ENCODE assay signal across 4 worm cellular contexts in the genomic region with DNA sequence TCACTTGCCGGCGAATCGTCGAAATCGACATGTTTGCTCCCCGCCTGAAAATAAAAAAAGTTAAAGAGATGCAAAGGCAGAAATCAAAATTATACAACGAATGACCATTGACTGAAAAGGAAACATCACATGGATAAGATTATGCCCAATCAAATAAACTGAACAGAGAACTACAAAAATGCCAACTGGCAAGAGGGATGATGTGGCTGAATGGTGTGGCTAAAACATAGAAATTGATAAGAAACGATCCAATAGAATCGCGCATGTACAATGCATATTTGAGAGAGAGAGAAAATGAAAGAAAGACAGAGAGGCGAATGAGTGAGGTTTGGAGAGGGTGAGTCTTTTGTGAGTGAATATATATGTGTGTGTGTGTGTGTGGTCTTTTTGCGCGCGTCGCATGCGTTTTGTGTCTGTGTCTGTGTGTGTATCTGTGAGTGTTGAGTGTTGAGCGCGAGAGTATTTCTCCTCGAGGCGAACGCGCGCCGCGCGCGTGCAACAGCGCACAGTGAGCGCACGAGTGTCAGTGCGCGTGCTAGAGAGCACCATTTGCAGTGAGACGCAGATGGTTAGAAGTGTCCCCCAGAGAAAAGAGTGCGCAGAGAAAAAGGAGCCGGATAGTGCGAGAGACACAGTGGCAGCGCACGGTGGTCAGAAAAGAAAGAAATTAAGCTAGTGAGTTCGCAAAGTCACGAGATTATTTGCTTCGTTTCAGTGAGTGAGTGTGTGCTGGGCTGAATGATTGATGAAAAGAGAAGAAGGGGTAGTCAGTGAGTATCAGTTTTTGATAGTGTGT.
TF ChIP-seq lines count a peak whose summit lies in the region.

A gene (minus strand): TSS at position 51 of the 796 bp plus-strand sequence.

TF ChIP-seq in whole organism, L2 larva, 48 proteins besides CTCF, POLR2A, EP300 and RAD21 (continued from another document):
- TF ChIP-seq skn-1 (tag; optimal IDR thresholded peaks at IDR 0.05; lab: Kevin White, UChicago): peak; percentile 30
- TF ChIP-seq ama-1 (optimal IDR thresholded peaks at IDR 0.05; lab: Kevin White, UChicago): peak; percentile 54
- peak; percentile 58 for TF ChIP-seq nhr-237 (tag; optimal IDR thresholded peaks at IDR 0.05; lab: Kevin White, UChicago)
- TF ChIP-seq sma-9 (GFP tag; optimal IDR thresholded peaks at IDR 0.05; lab: Kevin White, UChicago): peak; percentile 98
- TF ChIP-seq sma-9 (tag; optimal IDR thresholded peaks at IDR 0.05; lab: Kevin White, UChicago): peak; percentile 64
- peak; percentile 97 for TF ChIP-seq egl-27 (tag; optimal IDR thresholded peaks at IDR 0.05; lab: Kevin White, UChicago)
- TF ChIP-seq alr-1 (tag; optimal IDR thresholded peaks at IDR 0.05; lab: Kevin White, UChicago): no peak
- TF ChIP-seq sem-4 (tag; optimal IDR thresholded peaks at IDR 0.05; lab: Kevin White, UChicago): peak; percentile 96
- peak; percentile 99 for TF ChIP-seq F13H6.1 (tag; optimal IDR thresholded peaks at IDR 0.05; lab: Kevin White, UChicago)
- no peak for TF ChIP-seq unc-39 (tag; optimal IDR thresholded peaks at IDR 0.05; lab: Kevin White, UChicago)
- TF ChIP-seq mbf-1 (tag; optimal IDR thresholded peaks at IDR 0.05; lab: Kevin White, UChicago): no peak
- TF ChIP-seq ceh-82 (tag; optimal IDR thresholded peaks at IDR 0.05; lab: Kevin White, UChicago): peak; percentile 54
- TF ChIP-seq ztf-4 (tag; optimal IDR thresholded peaks at IDR 0.05; lab: Kevin White, UChicago): peak; percentile 94
- peak; percentile 84 for TF ChIP-seq nhr-6 (tag; optimal IDR thresholded peaks at IDR 0.05; lab: Kevin White, UChicago)
- TF ChIP-seq nhr-10 (tag; optimal IDR thresholded peaks at IDR 0.05; lab: Kevin White, UChicago): peak; percentile 80
- TF ChIP-seq elt-1 (tag; optimal IDR thresholded peaks at IDR 0.05; lab: Kevin White, UChicago): peak; percentile 16
- TF ChIP-seq crh-2 (tag; optimal IDR thresholded peaks at IDR 0.05; lab: Kevin White, UChicago): peak; percentile 96
- TF ChIP-seq ZK546.5 (tag; optimal IDR thresholded peaks at IDR 0.05; lab: Kevin White, UChicago): peak; percentile 31
- TF ChIP-seq lin-13 (GFP tag; optimal IDR thresholded peaks at IDR 0.05; lab: Kevin White, UChicago): peak; percentile 94
- TF ChIP-seq lin-11 (tag; optimal IDR thresholded peaks at IDR 0.05; lab: Kevin White, UChicago): peak; percentile 98
- TF ChIP-seq gmeb-1 (tag; optimal IDR thresholded peaks at IDR 0.05; lab: Kevin White, UChicago): peak; percentile 74
- peak; percentile 27 for TF ChIP-seq ztf-11 (tag; optimal IDR thresholded peaks at IDR 0.05; lab: Kevin White, UChicago)
- no peak for TF ChIP-seq peb-1 (tag; optimal IDR thresholded peaks at IDR 0.05; lab: Kevin White, UChicago)
- no peak for TF ChIP-seq elt-3 (tag; optimal IDR thresholded peaks at IDR 0.05; lab: Kevin White, UChicago)
- no peak for TF ChIP-seq aly-2 (tag; optimal IDR thresholded peaks at IDR 0.05; lab: Kevin White, UChicago)
- peak; percentile 90 for TF ChIP-seq unc-55 (GFP tag; optimal IDR thresholded peaks at IDR 0.05; lab: Kevin White, UChicago)
- TF ChIP-seq unc-62 (GFP tag; optimal IDR thresholded peaks at IDR 0.05; lab: Kevin White, UChicago): peak; percentile 80
- TF ChIP-seq sma-3 (GFP tag; optimal IDR thresholded peaks at IDR 0.05; lab: Kevin White, UChicago): peak; percentile 98
- peak; percentile 93 for TF ChIP-seq mab-5 (tag; optimal IDR thresholded peaks at IDR 0.05; lab: Kevin White, UChicago)

TF ChIP-seq in whole organism, L4 larva, 104 proteins besides CTCF, POLR2A, EP300 and RAD21 (continued from another document and continues in another):
- TF ChIP-seq nhr-237 (tag; optimal IDR thresholded peaks at IDR 0.05; lab: Kevin White, UChicago) (peak; percentile 51), nhr-111 (GFP tag; optimal IDR thresholded peaks at IDR 0.05; lab: Kevin White, UChicago) (peak; percentile 48), ceh-62 (tag; optimal IDR thresholded peaks at IDR 0.05; lab: Kevin White, UChicago) (no peak), lir-3 (tag; optimal IDR thresholded peaks at IDR 0.05; lab: Kevin White, UChicago) (peak; percentile 84), pqm-1 (tag; optimal IDR thresholded peaks at IDR 0.05; lab: Kevin White, UChicago) (peak; percentile 23), cey-2 (tag; optimal IDR thresholded peaks at IDR 0.05; lab: Kevin White, UChicago; ENCODE audit: borderline replicate concordance, insufficient read depth) (no peak), snpc-4 (tag; optimal IDR thresholded peaks at IDR 0.05; lab: Kevin White, UChicago) (no peak), ceh-20 (GFP tag; IDR thresholded peaks at IDR 0.05; lab: Robert Waterston, UW) (peak; percentile 98), unc-39 (tag; optimal IDR thresholded peaks at IDR 0.05; lab: Kevin White, UChicago) (peak; percentile 71), dmd-6 (GFP tag; IDR thresholded peaks at IDR 0.05; lab: Robert Waterston, UW) (peak; percentile 99), D1046.2 (GFP tag; IDR thresholded peaks at IDR 0.05; lab: Robert Waterston, UW) (peak; percentile 81; the same call in 1 of the 2 replicates), R02D3.7 (tag; optimal IDR thresholded peaks at IDR 0.05; lab: Kevin White, UChicago) (no peak), pha-4 (GFP tag; IDR thresholded peaks at IDR 0.05; lab: Robert Waterston, UW) (peak; percentile 96), pha-4 (tag; optimal IDR thresholded peaks at IDR 0.05; lab: Kevin White, UChicago) (no peak), ZK546.5 (tag; optimal IDR thresholded peaks at IDR 0.05; lab: Kevin White, UChicago) (peak in 1 of 2 experiments; percentile 49), aha-1 (tag; lab: Kevin White, UChicago) (peak; percentile 100), daf-19 (GFP tag; conservative IDR thresholded peaks at IDR 0.05; lab: Robert Waterston, UW) (no peak), madf-5 (GFP tag; IDR thresholded peaks at IDR 0.05; lab: Robert Waterston, UW) (peak in 1 of 2 experiments; percentile 50; a peak in 1 of 4 replicates), tag-97 (GFP tag; IDR thresholded peaks at IDR 0.05; lab: Robert Waterston, UW) (no peak), daf-16 (GFP tag; optimal IDR thresholded peaks at IDR 0.05; lab: Kevin White, UChicago) (peak; percentile 84 to 95), daf-16 (tag; optimal IDR thresholded peaks at IDR 0.05; lab: Kevin White, UChicago) (peak; percentile 84), madf-9 (GFP tag; conservative IDR thresholded peaks at IDR 0.05; lab: Robert Waterston, UW) (peak; percentile 96), lin-1 (GFP tag; IDR thresholded peaks at IDR 0.05; lab: Robert Waterston, UW) (peak; percentile 96), mdl-1 (tag; optimal IDR thresholded peaks at IDR 0.05; lab: Kevin White, UChicago) (peak; percentile 100), duxl-1 (tag; optimal IDR thresholded peaks at IDR 0.05; lab: Kevin White, UChicago; ENCODE audit: poor library complexity) (peak; percentile 71), F26F4.8 (GFP tag; conservative IDR thresholded peaks at IDR 0.05; lab: Robert Waterston, UW) (no peak), ama-1 (optimal IDR thresholded peaks at IDR 0.05; lab: Kevin White, UChicago) (peak; percentile 18), ceh-44 (GFP tag; IDR thresholded peaks at IDR 0.05; lab: Robert Waterston, UW) (no peak), Y5F2A.4 (GFP tag; optimal IDR thresholded peaks at IDR 0.05; lab: Kevin White, UChicago) (peak; percentile 31), mes-2 (tag; optimal IDR thresholded peaks at IDR 0.05; lab: Kevin White, UChicago; ENCODE audit: poor library complexity, severe bottlenecking) (peak; percentile 80), ztf-11 (tag; optimal IDR thresholded peaks at IDR 0.05; lab: Kevin White, UChicago) (no peak)

TF ChIP-seq in whole organism, late embryonic, 69 proteins besides CTCF, POLR2A, EP300 and RAD21 (continued from another document and continues in another):
- no peak for TF ChIP-seq odd-2 (tag; optimal IDR thresholded peaks at IDR 0.05; lab: Kevin White, UChicago)
- TF ChIP-seq ceh-14 (tag; optimal IDR thresholded peaks at IDR 0.05; lab: Kevin White, UChicago): peak; percentile 94
- TF ChIP-seq npax-4 (tag; optimal IDR thresholded peaks at IDR 0.05; lab: Kevin White, UChicago): no peak
- TF ChIP-seq unc-42 (tag; optimal IDR thresholded peaks at IDR 0.05; lab: Kevin White, UChicago): peak; percentile 78
- peak; percentile 64 for TF ChIP-seq K09A11.1 (tag; optimal IDR thresholded peaks at IDR 0.05; lab: Kevin White, UChicago; ENCODE audit: insufficient read depth)
- TF ChIP-seq ceh-31 (tag; optimal IDR thresholded peaks at IDR 0.05; lab: Kevin White, UChicago): peak; percentile 96
- peak; percentile 22 for TF ChIP-seq sox-2 (GFP tag; IDR thresholded peaks at IDR 0.05; lab: Robert Waterston, UW)
- TF ChIP-seq pha-2 (tag; optimal IDR thresholded peaks at IDR 0.05; lab: Kevin White, UChicago): no peak
- TF ChIP-seq C38D4.7 (GFP tag; optimal IDR thresholded peaks at IDR 0.05; lab: Kevin White, UChicago): no peak
- TF ChIP-seq hlh-13 (GFP tag; optimal IDR thresholded peaks at IDR 0.05; lab: Kevin White, UChicago): no peak
- peak; percentile 76 for TF ChIP-seq C08G9.2 (tag; optimal IDR thresholded peaks at IDR 0.05; lab: Kevin White, UChicago)
- peak; percentile 81 for TF ChIP-seq madf-2 (tag; optimal IDR thresholded peaks at IDR 0.05; lab: Kevin White, UChicago)
- TF ChIP-seq dmd-4 (tag; optimal IDR thresholded peaks at IDR 0.05; lab: Kevin White, UChicago; ENCODE audit: borderline replicate concordance): peak; percentile 64
- peak; percentile 64 for TF ChIP-seq lim-6 (tag; optimal IDR thresholded peaks at IDR 0.05; lab: Kevin White, UChicago)
- TF ChIP-seq fax-1 (tag; optimal IDR thresholded peaks at IDR 0.05; lab: Kevin White, UChicago): peak; percentile 52
- TF ChIP-seq syd-9 (tag; optimal IDR thresholded peaks at IDR 0.05; lab: Kevin White, UChicago): peak; percentile 76
- TF ChIP-seq hlh-8 (tag; optimal IDR thresholded peaks at IDR 0.05; lab: Kevin White, UChicago): peak; percentile 50
- peak; percentile 22 for TF ChIP-seq unc-86 (tag; optimal IDR thresholded peaks at IDR 0.05; lab: Kevin White, UChicago)
- peak; percentile 83 for TF ChIP-seq ceh-2 (tag; optimal IDR thresholded peaks at IDR 0.05; lab: Kevin White, UChicago)
- no peak for TF ChIP-seq nhr-11 (tag; optimal IDR thresholded peaks at IDR 0.05; lab: Kevin White, UChicago)
- peak; percentile 59 for TF ChIP-seq hlh-6 (tag; optimal IDR thresholded peaks at IDR 0.05; lab: Kevin White, UChicago)
- TF ChIP-seq eyg-1 (tag; optimal IDR thresholded peaks at IDR 0.05; lab: Kevin White, UChicago): peak; percentile 85
- no peak for TF ChIP-seq unc-3 (GFP tag; conservative IDR thresholded peaks at IDR 0.05; lab: Robert Waterston, UW)
- peak; percentile 72 for TF ChIP-seq unc-3 (tag; optimal IDR thresholded peaks at IDR 0.05; lab: Kevin White, UChicago)
- TF ChIP-seq tbx-7 (tag; optimal IDR thresholded peaks at IDR 0.05; lab: Kevin White, UChicago): peak; percentile 14
- peak; percentile 62 for TF ChIP-seq pag-3 (tag; optimal IDR thresholded peaks at IDR 0.05; lab: Kevin White, UChicago; ENCODE audit: borderline replicate concordance)
- peak; percentile 50 for TF ChIP-seq ztf-16 (tag; optimal IDR thresholded peaks at IDR 0.05; lab: Kevin White, UChicago)
- peak; percentile 48 for TF ChIP-seq Y22D7AL.16 (tag; optimal IDR thresholded peaks at IDR 0.05; lab: Kevin White, UChicago)
- TF ChIP-seq ceh-22 (tag; optimal IDR thresholded peaks at IDR 0.05; lab: Kevin White, UChicago): peak; percentile 50
- TF ChIP-seq nhr-232 (tag; optimal IDR thresholded peaks at IDR 0.05; lab: Kevin White, UChicago): peak; percentile 41
- TF ChIP-seq lin-11 (tag; optimal IDR thresholded peaks at IDR 0.05; lab: Kevin White, UChicago): peak; percentile 11
- no peak for TF ChIP-seq ceh-48 (tag; optimal IDR thresholded peaks at IDR 0.05; lab: Kevin White, UChicago)
- peak; percentile 38 for TF ChIP-seq K02D7.2 (tag; optimal IDR thresholded peaks at IDR 0.05; lab: Kevin White, UChicago)
- peak; percentile 16 for TF ChIP-seq zip-5 (tag; optimal IDR thresholded peaks at IDR 0.05; lab: Kevin White, UChicago)

TF ChIP-seq in whole organism, mixed stage, embryonic, 35 proteins besides CTCF, POLR2A, EP300 and RAD21 (continued from another document):
- TF ChIP-seq blmp-1 (tag; optimal IDR thresholded peaks at IDR 0.05; lab: Kevin White, UChicago) (no peak), ham-2 (GFP tag; optimal IDR thresholded peaks at IDR 0.05; lab: Kevin White, UChicago) (peak; percentile 91), lsy-2 (tag; optimal IDR thresholded peaks at IDR 0.05; lab: Kevin White, UChicago) (peak; percentile 26), nhr-76 (tag; optimal IDR thresholded peaks at IDR 0.05; lab: Kevin White, UChicago) (no peak), hlh-1 (tag; optimal IDR thresholded peaks at IDR 0.05; lab: Kevin White, UChicago) (peak; percentile 85), mls-2 (tag; optimal IDR thresholded peaks at IDR 0.05; lab: Kevin White, UChicago) (peak; percentile 83), ztf-11 (tag; optimal IDR thresholded peaks at IDR 0.05; lab: Kevin White, UChicago) (peak; percentile 87)
TF ChIP-seq in whole organism, mixed stage, embryonic: peak in this region for 24.
